Worm (Caenorhabditis elegans) whole organism, early embryonic: ENCODE data around the gene tre-3.

Experiments
- B0310.2 ChIP-seq: sonication (generic microtip); optimal IDR thresholded peaks from 2 replicates; lab custom pipeline; 2016; ENCODE audit warnings: mild to moderate bottlenecking, missing genetic modification characterization, missing compliant biosample characterization
- ama-1 ChIP-seq: fragments of 150-350 bp; optimal IDR thresholded peaks from 2 replicates; lab custom pipeline; 2014
- ceh-36 ChIP-seq: sonication (generic microtip); optimal IDR thresholded peaks from 2 replicates; lab custom pipeline; 2016; ENCODE audit warnings: missing genetic modification characterization, inconsistent platforms, missing compliant biosample characterization
- flt-1 ChIP-seq: fragments of 200-800 bp; sonication (Bioruptor generic); IDR thresholded peaks from 2 replicates; pipeline ENCODE4 v1.3.6; 2022; ENCODE audit warnings: missing genetic modification characterization, missing compliant biosample characterization
- hmg-4 ChIP-seq: fragments of 200-800 bp; sonication (Bioruptor generic); optimal IDR thresholded peaks from 2 replicates; lab custom pipeline; 2018; ENCODE audit warnings: mild to moderate bottlenecking, missing genetic modification characterization, missing compliant biosample characterization
- hnd-1 ChIP-seq: sonication (generic microtip); optimal IDR thresholded peaks from 2 replicates; lab custom pipeline; 2016; ENCODE audit warnings: missing genetic modification characterization, missing compliant biosample characterization
- sea-1 ChIP-seq: fragments of 200-800 bp; sonication (Bioruptor generic); conservative IDR thresholded peaks from 2 replicates; pipeline ENCODE4 v1.3.6; 2022; ENCODE audit warnings: missing genetic modification characterization, missing compliant biosample characterization
- tbx-11 ChIP-seq: fragments of 200-800 bp; sonication (Bioruptor generic); IDR thresholded peaks from 2 replicates; pipeline ENCODE4 v1.3.6; 2022; ENCODE audit warnings: missing genetic modification characterization, missing compliant biosample characterization

DNA sequence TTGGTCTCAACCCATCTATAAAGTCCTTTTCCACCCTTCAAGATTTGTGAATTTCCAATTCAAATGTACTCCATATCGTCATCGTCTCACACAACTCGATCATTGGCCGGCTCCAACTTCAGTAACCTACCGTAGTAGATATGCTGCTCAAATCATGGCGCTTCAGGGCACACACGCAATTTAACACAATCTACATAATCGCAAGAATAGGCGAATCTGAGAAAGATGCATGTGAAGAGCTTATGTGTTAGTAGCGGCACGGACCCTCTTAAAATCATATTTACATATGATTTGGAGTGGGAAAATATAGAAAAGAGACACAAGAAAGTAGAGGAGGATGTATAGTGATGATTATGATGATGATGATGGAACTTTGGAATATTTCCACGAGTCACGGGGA, 4.0 kb downstream of the tre-3 start:
- TF ChIP-seq hnd-1 (tag; lab: Kevin White, UChicago) (no peak), ceh-36 (tag; lab: Kevin White, UChicago) (no peak), ama-1 (no peak), sea-1 (GFP tag; lab: Robert Waterston, UW) (no peak), flt-1 (GFP tag; lab: Robert Waterston, UW) (no peak), B0310.2 (no peak), hmg-4 (GFP tag; lab: Kevin White, UChicago) (no peak), tbx-11 (GFP tag; lab: Robert Waterston, UW) (no peak)
